Worm (Caenorhabditis elegans) whole organism, late embryonic: ENCODE results near the gene spig-10.
A peak's percentile ranks its signal among the peaks of the same experiment; 100 is the strongest.

ENCODE experiments used
- C38D4.7 ChIP-seq: fragments of 200-800 bp; sonication (Bioruptor generic); optimal IDR thresholded peaks from 2 replicates; lab custom pipeline; 2018; ENCODE audit warnings: mild to moderate bottlenecking, missing genetic modification characterization, moderate library complexity, missing compliant biosample characterization
- K02D7.2 ChIP-seq: sonication (generic microtip); optimal IDR thresholded peaks from 2 replicates; lab custom pipeline; 2017; ENCODE audit warnings: mild to moderate bottlenecking, missing genetic modification characterization, missing compliant biosample characterization
- K09A11.1 ChIP-seq: sonication (generic microtip); optimal IDR thresholded peaks from 2 replicates; lab custom pipeline; 2017; ENCODE audit warnings: antibody characterized with exemption, mild to moderate bottlenecking, missing genetic modification characterization, missing compliant biosample characterization; ENCODE audit not compliant: insufficient read depth
- Y22D7AL.16 ChIP-seq: sonication (generic microtip); optimal IDR thresholded peaks from 2 replicates; lab custom pipeline; 2016; ENCODE audit warnings: missing genetic modification characterization, missing compliant biosample characterization
- ahr-1 ChIP-seq: sonication (generic microtip); optimal IDR thresholded peaks from 2 replicates; lab custom pipeline; 2016; ENCODE audit warnings: missing genetic modification characterization, missing compliant biosample characterization
- ceh-24 ChIP-seq: sonication (generic microtip); optimal IDR thresholded peaks from 2 replicates; lab custom pipeline; 2016; ENCODE audit warnings: mild to moderate bottlenecking, missing genetic modification characterization, missing compliant biosample characterization
- ceh-34 ChIP-seq: sonication (generic microtip); optimal IDR thresholded peaks from 2 replicates; lab custom pipeline; 2016; ENCODE audit warnings: mild to moderate bottlenecking, missing genetic modification characterization, missing compliant biosample characterization
- ceh-9 ChIP-seq: sonication (generic microtip); optimal IDR thresholded peaks from 2 replicates; lab custom pipeline; 2016; ENCODE audit warnings: mild to moderate bottlenecking, missing genetic modification characterization, inconsistent platforms, missing compliant biosample characterization
- che-1 ChIP-seq: sonication (generic microtip); optimal IDR thresholded peaks from 2 replicates; lab custom pipeline; 2016; ENCODE audit warnings: mild to moderate bottlenecking, missing genetic modification characterization, missing compliant biosample characterization
- dmd-4 ChIP-seq: sonication (generic microtip); optimal IDR thresholded peaks from 2 replicates; lab custom pipeline; 2016; ENCODE audit warnings: borderline replicate concordance, missing genetic modification characterization, missing compliant biosample characterization
- elt-2 ChIP-seq: sonication (generic microtip); optimal IDR thresholded peaks from 2 replicates; lab custom pipeline; 2016; ENCODE audit warnings: missing genetic modification reagents, missing genetic modification characterization, missing compliant biosample characterization
- elt-4 ChIP-seq: sonication (generic microtip); optimal IDR thresholded peaks from 2 replicates; lab custom pipeline; 2016; ENCODE audit warnings: missing genetic modification characterization, missing compliant biosample characterization
- ets-4 ChIP-seq: sonication (generic microtip); optimal IDR thresholded peaks from 2 replicates; lab custom pipeline; 2016; ENCODE audit warnings: missing genetic modification characterization, missing compliant biosample characterization
- eyg-1 ChIP-seq: sonication (generic microtip); optimal IDR thresholded peaks from 2 replicates; lab custom pipeline; 2016; ENCODE audit warnings: missing genotype, missing genetic modification characterization, missing compliant biosample characterization
- fax-1 ChIP-seq: sonication (generic microtip); optimal IDR thresholded peaks from 2 replicates; lab custom pipeline; 2016; ENCODE audit warnings: missing genotype, missing genetic modification characterization, missing compliant biosample characterization
- fkh-10 ChIP-seq: fragments of 150-350 bp; optimal IDR thresholded peaks from 2 replicates; lab custom pipeline; 2014; ENCODE audit warnings: missing biosample characterization, missing genetic modification reagents, missing genetic modification characterization
- hlh-6 ChIP-seq: sonication (generic microtip); optimal IDR thresholded peaks from 2 replicates; lab custom pipeline; 2016; ENCODE audit warnings: missing genotype, missing genetic modification characterization, missing compliant biosample characterization
- hlh-8 ChIP-seq: sonication (generic microtip); optimal IDR thresholded peaks from 2 replicates; lab custom pipeline; 2016; ENCODE audit warnings: missing genotype, missing genetic modification characterization, missing compliant biosample characterization
- madf-2 ChIP-seq: sonication (generic microtip); optimal IDR thresholded peaks from 2 replicates; lab custom pipeline; 2017; ENCODE audit warnings: missing genetic modification characterization, missing compliant biosample characterization
- mec-3 ChIP-seq: sonication (generic microtip); optimal IDR thresholded peaks from 2 replicates; lab custom pipeline; 2016; ENCODE audit warnings: borderline replicate concordance, missing genetic modification characterization, missing compliant biosample characterization
- nfya-1 ChIP-seq: sonication (generic microtip); optimal IDR thresholded peaks from 2 replicates; lab custom pipeline; 2017; ENCODE audit warnings: missing genetic modification characterization, mild to moderate bottlenecking, missing compliant biosample characterization, antibody characterized with exemption, moderate library complexity
- nhr-11 ChIP-seq: fragments of 150-350 bp; optimal IDR thresholded peaks from 2 replicates; lab custom pipeline; 2014; ENCODE audit warnings: missing biosample characterization, missing genetic modification characterization
- nhr-232 ChIP-seq: sonication (generic microtip); optimal IDR thresholded peaks from 2 replicates; lab custom pipeline; 2016; ENCODE audit warnings: missing genetic modification characterization, missing compliant biosample characterization
- npax-4 ChIP-seq: sonication (generic microtip); optimal IDR thresholded peaks from 2 replicates; lab custom pipeline; 2016; ENCODE audit warnings: missing genetic modification characterization, missing compliant biosample characterization
- odd-2 ChIP-seq: sonication (generic microtip); optimal IDR thresholded peaks from 2 replicates; lab custom pipeline; 2017; ENCODE audit warnings: antibody characterized with exemption, mild to moderate bottlenecking, missing genetic modification characterization, missing compliant biosample characterization
- pax-1 ChIP-seq: fragments of 150-350 bp; optimal IDR thresholded peaks from 2 replicates; lab custom pipeline; 2014; ENCODE audit warnings: missing biosample characterization, missing genetic modification characterization
- pha-4 ChIP-seq: fragments of 150-350 bp; optimal IDR thresholded peaks from 2 replicates; lab custom pipeline; 2018; ENCODE audit warnings: missing biosample characterization, missing genetic modification reagents, missing genetic modification characterization
- pros-1 ChIP-seq: fragments of 150-350 bp; optimal IDR thresholded peaks from 2 replicates; lab custom pipeline; 2014; ENCODE audit warnings: missing biosample characterization, missing genetic modification reagents, missing genetic modification characterization
- ref-2 ChIP-seq: sonication (generic microtip); optimal IDR thresholded peaks from 2 replicates; lab custom pipeline; 2016; ENCODE audit warnings: missing genetic modification characterization, missing compliant biosample characterization
- sdc-2 ChIP-seq: sonication (generic microtip); optimal IDR thresholded peaks from 2 replicates; lab custom pipeline; 2016; ENCODE audit warnings: missing genotype, missing genetic modification characterization, missing compliant biosample characterization
- tbx-2 ChIP-seq: sonication (generic microtip); optimal IDR thresholded peaks from 2 replicates; lab custom pipeline; 2016; ENCODE audit warnings: missing genetic modification characterization, missing compliant biosample characterization
- tbx-7 ChIP-seq: sonication (generic microtip); optimal IDR thresholded peaks from 2 replicates; lab custom pipeline; 2016; ENCODE audit warnings: missing genotype, missing genetic modification characterization, missing compliant biosample characterization
- ttx-3 ChIP-seq: sonication (generic microtip); optimal IDR thresholded peaks from 2 replicates; lab custom pipeline; 2016; ENCODE audit warnings: missing genetic modification reagents, missing genetic modification characterization, missing compliant biosample characterization
- unc-42 ChIP-seq: sonication (generic microtip); optimal IDR thresholded peaks from 2 replicates; lab custom pipeline; 2016; ENCODE audit warnings: missing genotype, missing genetic modification characterization, missing compliant biosample characterization
- unc-55 ChIP-seq: sonication (generic microtip); optimal IDR thresholded peaks from 2 replicates; lab custom pipeline; 2017; ENCODE audit warnings: missing biosample characterization, missing genetic modification reagents, missing genetic modification characterization

The spig-10 gene

ce11 chrV:7005964-7006363, at the start of gene spig-10:
Gene spig-10 (plus strand): TSS chrV:7006264.
- TF ChIP-seq elt-4 (tag; lab: Kevin White, UChicago) (no peak), Y22D7AL.16 (tag; lab: Kevin White, UChicago) (no peak), ref-2 (no peak), npax-4 (tag; lab: Kevin White, UChicago) (no peak), ceh-24 (no peak), tbx-2 (tag; lab: Kevin White, UChicago) (no peak), sdc-2 (tag; lab: Kevin White, UChicago) (no peak), nhr-232 (tag; lab: Kevin White, UChicago) (no peak), ceh-9 (tag; lab: Kevin White, UChicago) (no peak), C38D4.7 (no peak), che-1 (no peak)

ce11 chrV:6969950-6970532, 36.0 kb upstream of the spig-10 start, which contains the start of gene ptr-15:
Gene ptr-15 (minus strand): TSS chrV:6970000.
- peak; percentile 57 for TF ChIP-seq pros-1 (tag; lab: Kevin White, UChicago)
- TF ChIP-seq unc-55 (GFP tag; lab: Kevin White, UChicago): peak; percentile 30
- peak; percentile 11 for TF ChIP-seq nfya-1 (tag; lab: Kevin White, UChicago)
- TF ChIP-seq hlh-8: no peak

- TF ChIP-seq ets-4 (tag; lab: Kevin White, UChicago) (no peak), fax-1 (tag; lab: Kevin White, UChicago) (no peak), K02D7.2 (no peak), ceh-9 (tag; lab: Kevin White, UChicago) (no peak), dmd-4 (tag; lab: Kevin White, UChicago) (no peak), pha-4 (tag; lab: Kevin White, UChicago) (no peak), madf-2 (tag; lab: Kevin White, UChicago) (no peak), eyg-1 (tag; lab: Kevin White, UChicago) (no peak)
Measured at ce11 chrV:6971567-6971966, 34.5 kb upstream of the spig-10 start, which contains the start of gene srx-59. Gene srx-59 (plus strand): TSS chrV:6971867.

ce11 chrV:6976047-6976446, 30.0 kb upstream of the spig-10 start, which contains the start of gene srx-16:
Gene srx-16 (plus strand): TSS chrV:6976347.
- TF ChIP-seq K09A11.1 (tag; lab: Kevin White, UChicago): no peak
- TF ChIP-seq pax-1 (tag; lab: Kevin White, UChicago): no peak
- TF ChIP-seq nhr-11 (tag; lab: Kevin White, UChicago): no peak
- TF ChIP-seq fkh-10: no peak
- TF ChIP-seq unc-42 (tag; lab: Kevin White, UChicago): no peak
- TF ChIP-seq ceh-34 (tag; lab: Kevin White, UChicago): no peak
- TF ChIP-seq odd-2 (tag; lab: Kevin White, UChicago): no peak

- no peak for TF ChIP-seq fkh-10
- no peak for TF ChIP-seq hlh-8
- no peak for TF ChIP-seq ttx-3 (tag; lab: Kevin White, UChicago)
Measured at ce11 chrV:6979019-6979418, 27.0 kb upstream of the spig-10 start, which contains the start of gene sre-12. Gene sre-12 (minus strand): TSS chrV:6979119.

- TF ChIP-seq tbx-7 (tag; lab: Kevin White, UChicago) (no peak), npax-4 (tag; lab: Kevin White, UChicago) (no peak), unc-42 (tag; lab: Kevin White, UChicago) (no peak), elt-2 (no peak), ahr-1 (no peak), hlh-6 (no peak), mec-3 (no peak), unc-55 (GFP tag; lab: Kevin White, UChicago) (no peak), K09A11.1 (tag; lab: Kevin White, UChicago) (no peak)
- TF ChIP-seq, all 69 proteins: peak for 0
Measured at ce11 chrV:6982813-6983212, 23.3 kb upstream of the spig-10 start, which contains the start of gene nhr-161. Gene nhr-161 (minus strand): TSS chrV:6982913.
